Worm (Caenorhabditis elegans) whole organism, young adult: ENCODE results near the gene lin-52.

ENCODE experiments used
- C06A6.2 ChIP-seq: fragments of 200-800 bp; sonication (Bioruptor generic); conservative IDR thresholded peaks from 2 replicates; pipeline ENCODE4 v1.3.6; 2022; ENCODE audit warnings: missing genetic modification characterization, missing compliant biosample characterization
- D2030.7 ChIP-seq: fragments of 200-800 bp; sonication (Bioruptor generic); IDR thresholded peaks from 2 replicates; pipeline ENCODE4 v1.3.6; 2022; ENCODE audit warnings: missing genetic modification reagents, missing genetic modification characterization, missing compliant biosample characterization
- F23B12.7 ChIP-seq: sonication (generic microtip); optimal IDR thresholded peaks from 2 replicates; lab custom pipeline; 2017; ENCODE audit warnings: missing genetic modification characterization, mild to moderate bottlenecking, missing compliant biosample characterization, antibody characterized with exemption, moderate library complexity; ENCODE audit not compliant: insufficient read depth
- F52B5.7 ChIP-seq: sonication (generic microtip); optimal IDR thresholded peaks from 2 replicates; lab custom pipeline; 2016; ENCODE audit warnings: mild to moderate bottlenecking, missing genetic modification characterization, missing compliant biosample characterization
- K12H6.12 ChIP-seq: fragments of 200-800 bp; sonication (Bioruptor generic); optimal IDR thresholded peaks from 2 replicates; lab custom pipeline; 2018; ENCODE audit warnings: mild to moderate bottlenecking, missing genetic modification characterization, missing compliant biosample characterization
- Y53G8AR.9 ChIP-seq: fragments of 200-800 bp; sonication (Bioruptor generic); conservative IDR thresholded peaks from 2 replicates; pipeline ENCODE4 v1.3.6; 2022; ENCODE audit warnings: missing genetic modification reagents, missing genetic modification characterization, missing compliant biosample characterization
- Y56A3A.18 ChIP-seq: fragments of 200-800 bp; sonication (Bioruptor generic); IDR thresholded peaks from 2 replicates; pipeline ENCODE4 v1.3.6; 2022; ENCODE audit warnings: missing genetic modification reagents, missing genetic modification characterization, missing compliant biosample characterization
- Y79H2A.3 ChIP-seq: fragments of 200-800 bp; sonication (Bioruptor generic); conservative IDR thresholded peaks from 2 replicates; pipeline ENCODE4 v1.3.6; 2022; ENCODE audit warnings: missing genetic modification reagents, missing genetic modification characterization, missing compliant biosample characterization
- akir-1 ChIP-seq: fragments of 200-800 bp; sonication (Bioruptor generic); optimal IDR thresholded peaks from 2 replicates; lab custom pipeline; 2018; ENCODE audit warnings: mild to moderate bottlenecking, missing genetic modification characterization, moderate library complexity, missing compliant biosample characterization
- ama-1 ChIP-seq, 3 experiments: fragments of 150-350 bp in 1 of 3; sonication (generic microtip) in 2 of 3; optimal IDR thresholded peaks; 2 replicates each; lab custom pipeline; 2014 to 2018; ENCODE audit warnings: missing biosample characterization in 2 of 3, missing genetic modification characterization in 2 of 3, missing genetic modification reagents in 2 of 3
- attf-5 ChIP-seq: fragments of 200-800 bp; sonication (Bioruptor generic); optimal IDR thresholded peaks from 2 replicates; lab custom pipeline; 2018; ENCODE audit warnings: mild to moderate bottlenecking, missing genetic modification characterization, missing compliant biosample characterization
- bed-2 ChIP-seq: fragments of 200-800 bp; sonication (Bioruptor generic); IDR thresholded peaks from 2 replicates; pipeline ENCODE4 v1.3.6; 2022; ENCODE audit warnings: missing genetic modification reagents, missing genetic modification characterization, missing compliant biosample characterization
- cebp-1 ChIP-seq, 2 experiments: fragments of 200-800 bp in 1 of 2; sonication (Bioruptor generic) in 1 of 2; sonication (generic microtip) in 1 of 2; IDR thresholded peaks in 1 of 2; optimal IDR thresholded peaks in 1 of 2; 2 replicates each; pipeline versions ENCODE4 v1.3.6 to Lab custom; 2017 to 2022; ENCODE audit warnings: missing compliant biosample characterization in 2 of 2, missing genetic modification characterization in 2 of 2, mild to moderate bottlenecking in 1 of 2, missing genetic modification reagents in 1 of 2, moderate library complexity in 1 of 2
- cebp-2 ChIP-seq: fragments of 200-800 bp; sonication (Bioruptor generic); IDR thresholded peaks from 2 replicates; pipeline ENCODE4 v1.3.6; 2022; ENCODE audit warnings: missing genetic modification characterization, missing compliant biosample characterization
- ceh-27 ChIP-seq: fragments of 200-800 bp; sonication (Bioruptor generic); optimal IDR thresholded peaks from 2 replicates; lab custom pipeline; 2018; ENCODE audit warnings: mild to moderate bottlenecking, missing genetic modification characterization, moderate library complexity, missing compliant biosample characterization
- ceh-79 ChIP-seq: sonication (generic microtip); optimal IDR thresholded peaks from 2 replicates; lab custom pipeline; 2017; ENCODE audit warnings: mild to moderate bottlenecking, missing genetic modification characterization, missing compliant biosample characterization
- ceh-91 ChIP-seq: fragments of 200-800 bp; sonication (Bioruptor generic); IDR thresholded peaks from 2 replicates; pipeline ENCODE4 v1.3.6; 2022; ENCODE audit warnings: missing genetic modification reagents, missing genetic modification characterization, missing compliant biosample characterization
- chd-7 ChIP-seq: sonication (generic microtip); optimal IDR thresholded peaks from 2 replicates; lab custom pipeline; 2016; ENCODE audit warnings: mild to moderate bottlenecking, missing genetic modification characterization, moderate library complexity, missing compliant biosample characterization
- die-1 ChIP-seq: sonication (generic microtip); optimal IDR thresholded peaks from 2 replicates; lab custom pipeline; 2016; ENCODE audit warnings: missing genotype, mild to moderate bottlenecking, missing genetic modification characterization, missing compliant biosample characterization
- dox-1 ChIP-seq: fragments of 200-800 bp; sonication (Bioruptor generic); IDR thresholded peaks from 2 replicates; pipeline ENCODE4 v1.3.6; 2022; ENCODE audit warnings: missing genetic modification reagents, missing genetic modification characterization, missing compliant biosample characterization
- dpff-1 ChIP-seq: sonication (generic microtip); optimal IDR thresholded peaks from 2 replicates; lab custom pipeline; 2017; ENCODE audit warnings: mild to moderate bottlenecking, missing genetic modification characterization, missing compliant biosample characterization
- ekl-4 ChIP-seq: fragments of 200-800 bp; sonication (Bioruptor generic); IDR thresholded peaks from 2 replicates; pipeline ENCODE4 v1.3.6; 2022; ENCODE audit warnings: missing genetic modification reagents, missing genetic modification characterization, missing compliant biosample characterization
- fkh-3 ChIP-seq: sonication (generic microtip); optimal IDR thresholded peaks from 2 replicates; lab custom pipeline; 2016; ENCODE audit warnings: mild to moderate bottlenecking, missing genetic modification characterization, missing compliant biosample characterization
- gei-17 ChIP-seq: fragments of 200-800 bp; sonication (Bioruptor generic); optimal IDR thresholded peaks from 2 replicates; lab custom pipeline; 2018; ENCODE audit warnings: mild to moderate bottlenecking, missing genetic modification characterization, missing compliant biosample characterization
- hrde-1 ChIP-seq: sonication (generic microtip); optimal IDR thresholded peaks from 2 replicates; lab custom pipeline; 2016; ENCODE audit warnings: missing genetic modification characterization, mild to moderate bottlenecking, missing compliant biosample characterization, moderate library complexity, missing genotype, missing genetic modification reagents, borderline replicate concordance
- let-607 ChIP-seq, 2 experiments: fragments of 200-800 bp in 1 of 2; sonication (Bioruptor generic) in 1 of 2; sonication (generic microtip) in 1 of 2; optimal IDR thresholded peaks; 2 replicates each; lab custom pipeline; 2016 to 2018; ENCODE audit warnings: mild to moderate bottlenecking in 2 of 2, missing compliant biosample characterization in 2 of 2, missing genetic modification characterization in 2 of 2, moderate library complexity in 2 of 2, missing genotype in 1 of 2
- lin-54 ChIP-seq: fragments of 200-800 bp; sonication (Bioruptor generic); optimal IDR thresholded peaks from 2 replicates; lab custom pipeline; 2018; ENCODE audit warnings: mild to moderate bottlenecking, missing genetic modification characterization, missing compliant biosample characterization
- madf-10 ChIP-seq: sonication (generic microtip); optimal IDR thresholded peaks from 2 replicates; lab custom pipeline; 2016; ENCODE audit warnings: mild to moderate bottlenecking, missing genetic modification characterization, missing compliant biosample characterization
- mcd-1 ChIP-seq: fragments of 200-800 bp; sonication (Bioruptor generic); IDR thresholded peaks from 2 replicates; pipeline ENCODE4 v1.3.6; 2022; ENCODE audit warnings: missing genetic modification reagents, missing genetic modification characterization, missing compliant biosample characterization
- nfya-2 ChIP-seq: fragments of 200-800 bp; sonication (Bioruptor generic); IDR thresholded peaks from 2 replicates; pipeline ENCODE4 v1.3.6; 2022; ENCODE audit warnings: missing genetic modification reagents, missing genetic modification characterization, missing compliant biosample characterization
- nhr-120 ChIP-seq: fragments of 200-800 bp; sonication (Bioruptor generic); IDR thresholded peaks from 2 replicates; pipeline ENCODE4 v1.3.6; 2022; ENCODE audit warnings: missing genetic modification characterization, missing compliant biosample characterization
- nhr-27 ChIP-seq: fragments of 200-800 bp; sonication (Bioruptor generic); optimal IDR thresholded peaks from 2 replicates; lab custom pipeline; 2018; ENCODE audit warnings: mild to moderate bottlenecking, missing genetic modification characterization, moderate library complexity, missing compliant biosample characterization
- nhr-80 ChIP-seq: sonication (generic microtip); optimal IDR thresholded peaks from 2 replicates; lab custom pipeline; 2016; ENCODE audit warnings: missing genetic modification characterization, missing compliant biosample characterization
- nhr-90 ChIP-seq: sonication (generic microtip); optimal IDR thresholded peaks from 2 replicates; lab custom pipeline; 2016; ENCODE audit warnings: missing genotype, mild to moderate bottlenecking, missing genetic modification characterization, missing compliant biosample characterization
- pha-4 ChIP-seq: fragments of 150-350 bp; sonication (generic microtip); optimal IDR thresholded peaks from 2 replicates; lab custom pipeline; 2014; ENCODE audit warnings: missing biosample characterization, missing genetic modification reagents, missing genetic modification characterization
- repo-1 ChIP-seq: sonication (generic microtip); optimal IDR thresholded peaks from 2 replicates; lab custom pipeline; 2017; ENCODE audit warnings: mild to moderate bottlenecking, missing genetic modification characterization, missing compliant biosample characterization
- sea-2 ChIP-seq: fragments of 200-800 bp; sonication (Bioruptor generic); IDR thresholded peaks from 2 replicates; pipeline ENCODE4 v1.3.6; 2022; ENCODE audit warnings: missing genetic modification characterization, missing compliant biosample characterization
- snpc-1.1 ChIP-seq: sonication (generic microtip); optimal IDR thresholded peaks from 2 replicates; lab custom pipeline; 2017; ENCODE audit warnings: missing genetic modification characterization, mild to moderate bottlenecking, missing compliant biosample characterization, antibody characterized with exemption, moderate library complexity, missing genotype, missing genetic modification reagents; ENCODE audit not compliant: insufficient read depth
- snpc-1.3 ChIP-seq: sonication (generic microtip); optimal IDR thresholded peaks from 2 replicates; lab custom pipeline; 2017; ENCODE audit warnings: missing genetic modification characterization, mild to moderate bottlenecking, missing compliant biosample characterization, antibody characterized with exemption, moderate library complexity, missing genotype, missing genetic modification reagents; ENCODE audit not compliant: insufficient read depth
- sptf-2 ChIP-seq: fragments of 200-800 bp; sonication (Bioruptor generic); optimal IDR thresholded peaks from 2 replicates; lab custom pipeline; 2018; ENCODE audit warnings: mild to moderate bottlenecking, missing genetic modification characterization, missing compliant biosample characterization
- ztf-25 ChIP-seq: fragments of 200-800 bp; sonication (Bioruptor generic); IDR thresholded peaks from 2 replicates; pipeline ENCODE4 v1.3.6; 2022; ENCODE audit warnings: missing genetic modification reagents, missing genetic modification characterization, missing compliant biosample characterization
- ztf-28 ChIP-seq: fragments of 200-800 bp; sonication (Bioruptor generic); IDR thresholded peaks from 2 replicates; pipeline ENCODE4 v1.3.6; 2022; ENCODE audit warnings: missing genetic modification reagents, missing genetic modification characterization, missing compliant biosample characterization
- ztf-6 ChIP-seq: fragments of 200-800 bp; sonication (Bioruptor generic); IDR thresholded peaks from 2 replicates; pipeline ENCODE4 v1.3.6; 2022; ENCODE audit warnings: missing genetic modification reagents, missing genetic modification characterization, missing compliant biosample characterization

lin-52 gene

ce11 chrIII:9793592-9794417 is 30.7 kb downstream of the lin-52 start, which contains the start of the genes R10E11.9 and mcm-6 (continued):
- TF ChIP-seq nhr-90, result no peak
- no peak for TF ChIP-seq ekl-4 (GFP tag; lab: Robert Waterston, UW)
- no peak for TF ChIP-seq hrde-1 (tag; lab: Kevin White, UChicago)
- no peak for TF ChIP-seq nhr-27 (tag; lab: Kevin White, UChicago)
- TF ChIP-seq ceh-79 (tag; lab: Kevin White, UChicago), result no peak
- TF ChIP-seq K12H6.12, result no peak
- no peak for TF ChIP-seq gei-17 (GFP tag; lab: Kevin White, UChicago)
- no peak for TF ChIP-seq fkh-3
- TF ChIP-seq repo-1, result no peak
- peak; percentile 80 for TF ChIP-seq lin-54 (GFP tag; lab: Kevin White, UChicago)
- 0 out of 2 replicates have a peak, but pooled peaks have one; percentile 6 for TF ChIP-seq Y79H2A.3 (GFP tag; lab: Robert Waterston, UW)
- TF ChIP-seq nhr-120, result no peak
- no peak for TF ChIP-seq ama-1 (optimal IDR thresholded peaks at IDR 0.05; lab: Kevin White, UChicago)
- no peak for TF ChIP-seq ama-1 (GFP tag; optimal IDR thresholded peaks at IDR 0.05; lab: Kevin White, UChicago)
- no peak for TF ChIP-seq dpff-1 (tag; lab: Kevin White, UChicago)
- TF ChIP-seq cebp-1 (GFP tag; IDR thresholded peaks at IDR 0.05; lab: Robert Waterston, UW), result no peak
- TF ChIP-seq cebp-1 (tag; optimal IDR thresholded peaks at IDR 0.05; lab: Kevin White, UChicago), result no peak
- no peak for TF ChIP-seq madf-10 (tag; lab: Kevin White, UChicago)
- TF ChIP-seq akir-1 (GFP tag; lab: Kevin White, UChicago), result no peak
- TF ChIP-seq ceh-27 (GFP tag; lab: Kevin White, UChicago), result no peak
- TF ChIP-seq pha-4 (tag; lab: Kevin White, UChicago), result no peak
- peak; percentile 55 for TF ChIP-seq D2030.7 (GFP tag; lab: Robert Waterston, UW)
- no peak for TF ChIP-seq die-1 (tag; lab: Kevin White, UChicago)
- TF ChIP-seq ztf-28 (GFP tag; lab: Robert Waterston, UW), result no peak
- TF ChIP-seq mcd-1 (GFP tag; lab: Robert Waterston, UW), result peak; percentile 13; the same call in 1 of the 2 replicates
- no peak for TF ChIP-seq let-607 (tag; optimal IDR thresholded peaks at IDR 0.05; lab: Kevin White, UChicago)
- TF ChIP-seq snpc-1.1 (tag; lab: Kevin White, UChicago), result no peak
- no peak for TF ChIP-seq nfya-2 (GFP tag; lab: Robert Waterston, UW)
- no peak for TF ChIP-seq chd-7
- TF ChIP-seq ceh-91 (GFP tag; lab: Robert Waterston, UW), result peak; percentile 72
- peak; percentile 0 for TF ChIP-seq attf-5 (GFP tag; lab: Kevin White, UChicago)
- TF ChIP-seq Y56A3A.18, result no peak
- TF ChIP-seq ztf-25, result no peak
- TF ChIP-seq sea-2 (GFP tag; lab: Robert Waterston, UW), result no peak
- TF ChIP-seq C06A6.2 (GFP tag; lab: Robert Waterston, UW), result no peak
- no peak for TF ChIP-seq F52B5.7 (tag; lab: Kevin White, UChicago)

DNA sequence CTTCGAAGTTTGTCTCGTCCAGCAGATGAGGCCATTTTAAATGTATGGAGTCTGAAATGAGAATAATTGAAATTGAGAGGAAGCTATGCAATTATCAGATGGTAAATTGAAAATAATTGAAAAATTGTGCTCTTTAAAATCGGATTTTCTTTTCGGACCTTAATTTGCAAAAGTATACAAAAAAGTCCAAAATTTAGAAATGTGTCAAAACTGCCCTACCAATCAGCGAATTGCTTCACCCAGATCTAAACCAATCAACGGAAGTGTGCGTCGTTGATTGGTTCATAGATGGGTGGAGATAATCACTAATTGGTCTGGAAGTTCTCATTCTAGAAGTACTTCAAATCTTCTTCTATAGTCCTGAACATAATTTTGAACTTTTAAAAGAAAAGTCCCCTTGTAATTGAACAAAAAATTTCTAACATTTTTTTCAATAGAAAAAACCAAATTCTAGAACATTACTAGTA is 34.9 kb downstream of the lin-52 start, which contains the start of gene R10E11.5:
Gene R10E11.5, minus strand, starts transcription at position 51 of the 467 bp plus-strand sequence.
- TF ChIP-seq F52B5.7 (tag; lab: Kevin White, UChicago) (no peak), bed-2 (no peak), Y53G8AR.9 (GFP tag; lab: Robert Waterston, UW) (no peak), cebp-2 (GFP tag; lab: Robert Waterston, UW) (no peak), F23B12.7 (tag; lab: Kevin White, UChicago) (no peak), let-607 (tag; optimal IDR thresholded peaks at IDR 0.05; lab: Kevin White, UChicago) (no peak), sea-2 (GFP tag; lab: Robert Waterston, UW) (no peak), nhr-80 (tag; lab: Kevin White, UChicago) (no peak), mcd-1 (GFP tag; lab: Robert Waterston, UW) (no peak), ztf-6 (GFP tag; lab: Robert Waterston, UW) (no peak), sptf-2 (no peak), snpc-1.3 (tag; lab: Kevin White, UChicago) (no peak), dox-1 (no peak)
